Fruit fly (Drosophila melanogaster): ENCODE data around the gene Cep97.

DNA sequence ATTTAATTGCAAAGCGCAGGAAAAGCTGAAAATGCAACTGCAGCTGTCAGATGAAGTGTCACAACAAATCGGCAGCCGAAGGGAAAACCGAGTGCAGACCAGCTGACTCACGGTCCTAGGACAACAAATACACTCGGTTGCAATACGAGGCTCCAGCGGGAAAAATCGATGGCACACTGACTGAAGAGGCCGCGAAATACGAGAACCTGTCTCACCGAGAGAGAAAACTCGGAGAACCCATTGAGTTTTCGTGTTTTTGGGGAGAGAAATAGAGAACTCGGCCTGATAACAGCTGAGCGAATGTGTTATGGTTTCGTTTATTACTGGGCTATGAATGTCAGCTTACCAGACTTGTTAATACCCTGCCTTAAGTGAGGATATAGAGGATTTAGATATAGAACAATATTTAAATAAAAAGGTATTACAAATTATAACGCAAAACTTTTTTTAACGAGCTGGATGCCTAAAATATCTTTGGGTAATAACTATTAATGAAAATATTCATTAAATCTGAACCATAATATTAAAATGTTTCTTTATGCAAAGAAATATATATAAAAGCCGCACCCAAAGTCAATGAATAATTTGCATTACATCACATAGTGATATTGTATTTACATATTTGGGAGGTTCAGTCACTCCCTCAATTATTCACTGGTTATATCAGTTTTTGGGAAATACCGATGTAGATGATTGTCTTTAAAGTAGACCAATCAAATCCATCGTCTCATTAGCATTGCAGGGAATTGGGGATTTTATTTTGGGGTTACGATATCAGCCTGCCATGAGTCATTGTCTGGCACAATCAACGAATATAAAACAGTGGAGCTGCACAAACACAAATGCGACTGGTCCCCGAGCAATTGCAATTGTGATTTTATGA lies 28.7 kb downstream of the Cep97 start:
- no peak for TF ChIP-seq Crg-1 (GFP tag; optimal IDR thresholded peaks at IDR 0.05)
- TF ChIP-seq Mnt (GFP tag; optimal IDR thresholded peaks at IDR 0.05): no peak
- TF ChIP-seq CG14711 (tag; optimal IDR thresholded peaks at IDR 0.05): no peak

All from whole organism, adult.